Worm (Caenorhabditis elegans): ENCODE data around the gene Y111B2A.1.
A peak's percentile ranks its signal among the peaks of the same experiment; 100 is the strongest.

The Y111B2A.1 gene

DNA sequence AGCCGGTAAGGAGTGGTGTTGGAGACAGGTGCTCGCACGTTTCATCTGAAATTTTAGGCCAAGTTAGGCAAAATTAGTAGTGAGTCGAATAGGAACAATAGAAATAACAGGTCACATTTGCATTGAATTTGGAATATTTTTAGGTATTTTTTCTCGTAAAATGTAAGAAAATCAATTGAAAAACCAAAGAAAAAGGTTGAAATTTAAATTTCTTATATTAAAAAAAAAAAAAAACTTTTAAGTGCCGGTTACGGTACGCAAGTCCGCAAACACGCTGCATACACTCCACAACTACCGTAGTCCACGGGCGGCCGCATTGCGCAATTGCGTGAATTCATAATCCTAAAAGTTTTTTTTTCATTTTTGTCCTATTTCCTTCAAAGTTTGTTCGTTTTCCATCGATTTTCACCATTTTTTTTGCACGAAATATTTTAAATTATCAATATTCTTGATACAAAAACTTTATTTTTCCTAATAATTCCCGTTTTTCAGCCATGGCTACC is at the start of gene Y111B2A.1, which contains the start of gene Y111B2A.2:
Gene Y111B2A.1, minus strand, starts transcription at position 51 of the 503 bp plus-strand sequence.
Gene Y111B2A.2, plus strand, starts transcription at position 493 of the 503 bp plus-strand sequence.
- TF ChIP-seq tab-1 (GFP tag; IDR thresholded peaks at IDR 0.05) (no peak), cog-1 (tag; optimal IDR thresholded peaks at IDR 0.05) (no peak), ref-1 (GFP tag; conservative IDR thresholded peaks at IDR 0.05) (no peak), ztf-29 (GFP tag; IDR thresholded peaks at IDR 0.05) (no peak), ztf-23 (GFP tag; IDR thresholded peaks at IDR 0.05) (no peak), med-1 (GFP tag; optimal IDR thresholded peaks at IDR 0.05; ENCODE audit: insufficient read depth) (no peak), klf-2 (GFP tag; conservative IDR thresholded peaks at IDR 0.05) (no peak), flt-1 (GFP tag; IDR thresholded peaks at IDR 0.05) (no peak), T22C8.4 (GFP tag; IDR thresholded peaks at IDR 0.05) (no peak)

ce11 chrIII:12542656-12543055 is 47.2 kb upstream of the Y111B2A.1 start:
- TF ChIP-seq ref-1 (GFP tag; conservative IDR thresholded peaks at IDR 0.05): no peak
- no peak for TF ChIP-seq ztf-23 (GFP tag; IDR thresholded peaks at IDR 0.05)
- no peak for TF ChIP-seq med-1 (GFP tag; optimal IDR thresholded peaks at IDR 0.05; ENCODE audit: insufficient read depth)
- TF ChIP-seq T22C8.4 (GFP tag; IDR thresholded peaks at IDR 0.05): no peak
- TF ChIP-seq flt-1 (GFP tag; IDR thresholded peaks at IDR 0.05): no peak
- no peak for TF ChIP-seq ztf-29 (GFP tag; IDR thresholded peaks at IDR 0.05)

ce11 chrIII:12541519-12541918 is 46.1 kb upstream of the Y111B2A.1 start:
- TF ChIP-seq ztf-23 (GFP tag; IDR thresholded peaks at IDR 0.05) (0 out of 2 replicates have a peak, but pooled peaks have one; percentile 44), tab-1 (GFP tag; IDR thresholded peaks at IDR 0.05) (peak; percentile 62; the same call in 1 of the 2 replicates)

- TF ChIP-seq med-1 (GFP tag; optimal IDR thresholded peaks at IDR 0.05; ENCODE audit: insufficient read depth) (no peak), tab-1 (GFP tag; IDR thresholded peaks at IDR 0.05) (no peak), flt-1 (GFP tag; IDR thresholded peaks at IDR 0.05) (no peak), klf-2 (GFP tag; conservative IDR thresholded peaks at IDR 0.05) (no peak), ztf-23 (GFP tag; IDR thresholded peaks at IDR 0.05) (no peak), ref-1 (GFP tag; conservative IDR thresholded peaks at IDR 0.05) (no peak), ztf-29 (GFP tag; IDR thresholded peaks at IDR 0.05) (no peak), cog-1 (tag; optimal IDR thresholded peaks at IDR 0.05) (no peak), T22C8.4 (GFP tag; IDR thresholded peaks at IDR 0.05) (no peak)
Measured at ce11 chrIII:12540411-12540810, 45.0 kb upstream of the Y111B2A.1 start.

ce11 chrIII:12537239-12537845 is 41.9 kb upstream of the Y111B2A.1 start:
- TF ChIP-seq ref-1 (GFP tag; conservative IDR thresholded peaks at IDR 0.05) (no peak), med-1 (GFP tag; optimal IDR thresholded peaks at IDR 0.05; ENCODE audit: insufficient read depth) (no peak), ztf-23 (GFP tag; IDR thresholded peaks at IDR 0.05) (no peak), cog-1 (tag; optimal IDR thresholded peaks at IDR 0.05) (no peak), flt-1 (GFP tag; IDR thresholded peaks at IDR 0.05) (no peak), T22C8.4 (GFP tag; IDR thresholded peaks at IDR 0.05) (no peak), klf-2 (GFP tag; conservative IDR thresholded peaks at IDR 0.05) (no peak), ztf-29 (GFP tag; IDR thresholded peaks at IDR 0.05) (no peak), tab-1 (GFP tag; IDR thresholded peaks at IDR 0.05) (no peak)

- no peak for TF ChIP-seq klf-2 (GFP tag; conservative IDR thresholded peaks at IDR 0.05)
- TF ChIP-seq flt-1 (GFP tag; IDR thresholded peaks at IDR 0.05): no peak
- no peak for TF ChIP-seq tab-1 (GFP tag; IDR thresholded peaks at IDR 0.05)
- no peak for TF ChIP-seq ztf-29 (GFP tag; IDR thresholded peaks at IDR 0.05)
- no peak for TF ChIP-seq cog-1 (tag; optimal IDR thresholded peaks at IDR 0.05)
- TF ChIP-seq ztf-23 (GFP tag; IDR thresholded peaks at IDR 0.05): no peak
- TF ChIP-seq ref-1 (GFP tag; conservative IDR thresholded peaks at IDR 0.05): no peak
- no peak for TF ChIP-seq T22C8.4 (GFP tag; IDR thresholded peaks at IDR 0.05)
- TF ChIP-seq med-1 (GFP tag; optimal IDR thresholded peaks at IDR 0.05; ENCODE audit: insufficient read depth): no peak
Measured at ce11 chrIII:12533900-12534299, 38.5 kb upstream of the Y111B2A.1 start.

- TF ChIP-seq flt-1 (GFP tag; IDR thresholded peaks at IDR 0.05): no peak
- TF ChIP-seq ztf-23 (GFP tag; IDR thresholded peaks at IDR 0.05): peak; percentile 68
- TF ChIP-seq ztf-29 (GFP tag; IDR thresholded peaks at IDR 0.05): no peak
- no peak for TF ChIP-seq T22C8.4 (GFP tag; IDR thresholded peaks at IDR 0.05)
- no peak for TF ChIP-seq med-1 (GFP tag; optimal IDR thresholded peaks at IDR 0.05; ENCODE audit: insufficient read depth)
Measured at ce11 chrIII:12528029-12528428, 32.6 kb upstream of the Y111B2A.1 start.

ce11 chrIII:12517674-12518073 is 22.2 kb upstream of the Y111B2A.1 start:
- TF ChIP-seq ztf-29 (GFP tag; IDR thresholded peaks at IDR 0.05): no peak
- no peak for TF ChIP-seq ref-1 (GFP tag; conservative IDR thresholded peaks at IDR 0.05)
- TF ChIP-seq cog-1 (tag; optimal IDR thresholded peaks at IDR 0.05): no peak
- TF ChIP-seq flt-1 (GFP tag; IDR thresholded peaks at IDR 0.05): no peak
- peak; percentile 47; the same call in 1 of the 2 replicates for TF ChIP-seq T22C8.4 (GFP tag; IDR thresholded peaks at IDR 0.05)

DNA sequence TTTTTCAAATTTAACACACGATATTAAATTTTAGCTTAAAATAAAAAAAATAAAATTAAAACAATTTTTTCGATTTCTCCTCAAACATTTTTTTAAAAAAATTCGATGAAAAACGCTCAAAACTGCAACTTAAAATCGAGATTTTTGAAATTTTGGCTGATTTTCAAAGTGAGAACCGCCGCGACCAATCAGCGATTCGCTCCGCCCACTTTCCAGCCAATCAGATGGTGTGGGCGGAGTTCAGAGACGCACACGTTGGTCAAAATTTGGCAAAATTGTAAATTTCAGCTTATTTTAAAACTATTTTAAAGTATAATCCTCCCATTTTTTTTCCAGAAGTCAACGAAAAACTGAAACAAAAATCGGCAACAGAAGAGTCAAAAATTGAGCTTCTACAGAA is 15.1 kb upstream of the Y111B2A.1 start:
- no peak for TF ChIP-seq flt-1 (GFP tag; IDR thresholded peaks at IDR 0.05)

DNA sequence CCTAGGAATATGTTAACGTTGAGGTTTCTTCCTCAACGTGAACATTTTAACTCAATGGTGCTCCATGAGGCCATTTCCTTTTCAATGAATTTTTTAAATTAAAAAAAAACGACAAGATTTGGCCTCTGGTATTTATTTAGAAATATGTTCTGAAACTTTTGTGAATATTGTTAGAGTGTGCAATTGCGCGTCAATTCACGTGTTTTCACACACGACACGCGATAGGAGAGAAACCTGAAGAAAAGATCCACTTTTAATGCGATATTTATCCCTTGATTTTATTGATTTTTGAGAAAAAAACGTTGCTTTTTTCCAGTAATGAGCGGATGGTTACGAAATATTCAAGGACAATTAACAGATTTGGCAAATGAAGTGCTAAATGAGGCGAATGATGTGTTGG is 3.8 kb upstream of the Y111B2A.1 start, which contains the start of gene sql-1:
Gene sql-1, plus strand, starts transcription at position 313 of the 400 bp plus-strand sequence.
- TF ChIP-seq ztf-29 (GFP tag; IDR thresholded peaks at IDR 0.05): no peak
- TF ChIP-seq flt-1 (GFP tag; IDR thresholded peaks at IDR 0.05): no peak
- TF ChIP-seq T22C8.4 (GFP tag; IDR thresholded peaks at IDR 0.05): no peak
- TF ChIP-seq med-1 (GFP tag; optimal IDR thresholded peaks at IDR 0.05; ENCODE audit: insufficient read depth): no peak
- TF ChIP-seq ref-1 (GFP tag; conservative IDR thresholded peaks at IDR 0.05): no peak
- no peak for TF ChIP-seq klf-2 (GFP tag; conservative IDR thresholded peaks at IDR 0.05)
- no peak for TF ChIP-seq ztf-23 (GFP tag; IDR thresholded peaks at IDR 0.05)
- no peak for TF ChIP-seq cog-1 (tag; optimal IDR thresholded peaks at IDR 0.05)
- TF ChIP-seq tab-1 (GFP tag; IDR thresholded peaks at IDR 0.05): no peak

Measured in whole organism, midembryonic.